Worm (Caenorhabditis elegans) whole organism, young adult: Measurements from ENCODE around the gene srh-31.

Experiments used
- B0261.1 ChIP-seq: sonication (generic microtip); optimal IDR thresholded peaks from 2 replicates; lab custom pipeline; 2016; ENCODE audit warnings: mild to moderate bottlenecking, missing genetic modification characterization, moderate library complexity, missing compliant biosample characterization
- C17E4.6 ChIP-seq: fragments of 200-800 bp; sonication (Bioruptor generic); IDR thresholded peaks from 2 replicates; pipeline ENCODE4 v1.3.6; 2022; ENCODE audit warnings: missing genetic modification reagents, missing genetic modification characterization, missing compliant biosample characterization
- F33H1.4 ChIP-seq: fragments of 200-800 bp; sonication (Bioruptor generic); IDR thresholded peaks from 2 replicates; pipeline ENCODE4 v1.3.6; 2022; ENCODE audit warnings: missing genetic modification reagents, missing genetic modification characterization, missing compliant biosample characterization
- F49E8.2 ChIP-seq: sonication (generic microtip); optimal IDR thresholded peaks from 3 replicates; lab custom pipeline; 2017; ENCODE audit warnings: missing genetic modification characterization, mild to moderate bottlenecking, missing compliant biosample characterization, antibody characterized with exemption, moderate library complexity; ENCODE audit not compliant: insufficient read depth
- T26A5.8 ChIP-seq: sonication (generic microtip); optimal IDR thresholded peaks from 2 replicates; lab custom pipeline; 2016; ENCODE audit warnings: missing genetic modification characterization, missing compliant biosample characterization
- Y53G8AR.9 ChIP-seq: fragments of 200-800 bp; sonication (Bioruptor generic); conservative IDR thresholded peaks from 2 replicates; pipeline ENCODE4 v1.3.6; 2022; ENCODE audit warnings: missing genetic modification reagents, missing genetic modification characterization, missing compliant biosample characterization
- Y56A3A.18 ChIP-seq: fragments of 200-800 bp; sonication (Bioruptor generic); IDR thresholded peaks from 2 replicates; pipeline ENCODE4 v1.3.6; 2022; ENCODE audit warnings: missing genetic modification reagents, missing genetic modification characterization, missing compliant biosample characterization
- Y67H2A.10 ChIP-seq: fragments of 200-800 bp; sonication (Bioruptor generic); conservative IDR thresholded peaks from 2 replicates; pipeline ENCODE4 v1.3.6; 2022; ENCODE audit warnings: missing genetic modification reagents, missing genetic modification characterization, missing compliant biosample characterization
- ama-1 ChIP-seq, 3 experiments: fragments of 150-350 bp in 1 of 3; sonication (generic microtip) in 2 of 3; optimal IDR thresholded peaks; 2 replicates each; lab custom pipeline; 2014 to 2018; ENCODE audit warnings: missing biosample characterization in 2 of 3, missing genetic modification characterization in 2 of 3, missing genetic modification reagents in 2 of 3
- attf-3 ChIP-seq: fragments of 200-800 bp; sonication (Bioruptor generic); conservative IDR thresholded peaks from 2 replicates; pipeline ENCODE4 v1.3.6; 2022; ENCODE audit warnings: missing genetic modification reagents, missing genetic modification characterization, missing compliant biosample characterization
- ceh-91 ChIP-seq: fragments of 200-800 bp; sonication (Bioruptor generic); IDR thresholded peaks from 2 replicates; pipeline ENCODE4 v1.3.6; 2022; ENCODE audit warnings: missing genetic modification reagents, missing genetic modification characterization, missing compliant biosample characterization
- chd-7 ChIP-seq: sonication (generic microtip); optimal IDR thresholded peaks from 2 replicates; lab custom pipeline; 2016; ENCODE audit warnings: mild to moderate bottlenecking, missing genetic modification characterization, moderate library complexity, missing compliant biosample characterization
- egrh-3 ChIP-seq: fragments of 200-800 bp; sonication (Bioruptor generic); IDR thresholded peaks from 2 replicates; pipeline ENCODE4 v1.3.6; 2022; ENCODE audit warnings: missing genetic modification reagents, missing genetic modification characterization, missing compliant biosample characterization
- hlh-12 ChIP-seq: sonication (generic microtip); optimal IDR thresholded peaks from 2 replicates; lab custom pipeline; 2016; ENCODE audit warnings: missing genetic modification characterization, missing compliant biosample characterization
- hmg-1.2 ChIP-seq: fragments of 200-800 bp; sonication (Bioruptor generic); IDR thresholded peaks from 2 replicates; pipeline ENCODE4 v1.3.6; 2022; ENCODE audit warnings: missing genetic modification reagents, missing genetic modification characterization, missing compliant biosample characterization
- let-526 ChIP-seq: fragments of 200-800 bp; sonication (Bioruptor generic); IDR thresholded peaks from 2 replicates; pipeline ENCODE4 v1.3.6; 2022; ENCODE audit warnings: missing genetic modification reagents, missing genetic modification characterization, missing compliant biosample characterization
- lin-35 ChIP-seq, 3 experiments: fragments of 150-350 bp in 2 of 3; sonication (generic microtip) in 1 of 3; optimal IDR thresholded peaks; 2 replicates each; lab custom pipeline; 2014 to 2018; ENCODE audit warnings: missing biosample characterization in 3 of 3, missing genetic modification characterization in 3 of 3, missing genetic modification reagents in 3 of 3
- lsy-27 ChIP-seq: sonication (generic microtip); optimal IDR thresholded peaks from 2 replicates; lab custom pipeline; 2017; ENCODE audit warnings: missing genetic modification characterization, mild to moderate bottlenecking, missing compliant biosample characterization, antibody characterized with exemption, missing genotype, borderline replicate concordance; ENCODE audit not compliant: insufficient read depth
- madf-10 ChIP-seq: sonication (generic microtip); optimal IDR thresholded peaks from 2 replicates; lab custom pipeline; 2016; ENCODE audit warnings: mild to moderate bottlenecking, missing genetic modification characterization, missing compliant biosample characterization
- madf-8 ChIP-seq: fragments of 200-800 bp; sonication (Bioruptor generic); conservative IDR thresholded peaks from 2 replicates; pipeline ENCODE4 v1.3.6; 2022; ENCODE audit warnings: missing genetic modification reagents, missing genetic modification characterization, missing compliant biosample characterization
- mel-28 ChIP-seq: sonication (generic microtip); optimal IDR thresholded peaks from 2 replicates; lab custom pipeline; 2016; ENCODE audit warnings: borderline replicate concordance, mild to moderate bottlenecking, missing genetic modification characterization, missing compliant biosample characterization
- mes-4 ChIP-seq: sonication (generic microtip); optimal IDR thresholded peaks from 2 replicates; lab custom pipeline; 2016; ENCODE audit warnings: missing genotype, missing genetic modification characterization, missing compliant biosample characterization
- mxl-1 ChIP-seq: sonication (generic microtip); optimal IDR thresholded peaks from 2 replicates; lab custom pipeline; 2016; ENCODE audit warnings: missing genetic modification characterization, missing compliant biosample characterization
- nfya-1 ChIP-seq: sonication (generic microtip); optimal IDR thresholded peaks from 2 replicates; lab custom pipeline; 2017; ENCODE audit warnings: antibody characterized with exemption, missing compliant biosample characterization, missing genetic modification characterization, borderline replicate concordance; ENCODE audit not compliant: insufficient read depth
- pha-4 ChIP-seq: fragments of 150-350 bp; sonication (generic microtip); optimal IDR thresholded peaks from 2 replicates; lab custom pipeline; 2014; ENCODE audit warnings: missing biosample characterization, missing genetic modification reagents, missing genetic modification characterization
- sdz-38 ChIP-seq: sonication (generic microtip); optimal IDR thresholded peaks from 2 replicates; lab custom pipeline; 2016; ENCODE audit warnings: missing genotype, missing genetic modification characterization, missing compliant biosample characterization
- snpc-1.1 ChIP-seq: sonication (generic microtip); optimal IDR thresholded peaks from 2 replicates; lab custom pipeline; 2017; ENCODE audit warnings: missing genetic modification characterization, mild to moderate bottlenecking, missing compliant biosample characterization, antibody characterized with exemption, moderate library complexity, missing genotype, missing genetic modification reagents; ENCODE audit not compliant: insufficient read depth
- snpc-1.3 ChIP-seq: sonication (generic microtip); optimal IDR thresholded peaks from 2 replicates; lab custom pipeline; 2017; ENCODE audit warnings: missing genetic modification characterization, mild to moderate bottlenecking, missing compliant biosample characterization, antibody characterized with exemption, moderate library complexity, missing genotype, missing genetic modification reagents; ENCODE audit not compliant: insufficient read depth
- snpc-3.4 ChIP-seq: sonication (generic microtip); optimal IDR thresholded peaks from 2 replicates; lab custom pipeline; 2017; ENCODE audit warnings: missing genetic modification characterization, mild to moderate bottlenecking, missing compliant biosample characterization, antibody characterized with exemption, moderate library complexity, missing genotype, missing genetic modification reagents
- sptf-2 ChIP-seq: fragments of 200-800 bp; sonication (Bioruptor generic); optimal IDR thresholded peaks from 2 replicates; lab custom pipeline; 2018; ENCODE audit warnings: mild to moderate bottlenecking, missing genetic modification characterization, missing compliant biosample characterization
- tbp1 ChIP-seq: fragments of 200-800 bp; sonication (Bioruptor generic); optimal IDR thresholded peaks from 2 replicates; lab custom pipeline; 2018; ENCODE audit warnings: mild to moderate bottlenecking, missing genetic modification characterization, missing compliant biosample characterization
- unc-130 ChIP-seq: sonication (generic microtip); optimal IDR thresholded peaks from 2 replicates; lab custom pipeline; 2016; ENCODE audit warnings: missing genetic modification reagents, missing genetic modification characterization, missing compliant biosample characterization
- zfh-2 ChIP-seq: fragments of 200-800 bp; sonication (Bioruptor generic); conservative IDR thresholded peaks from 2 replicates; pipeline ENCODE4 v1.3.6; 2022; ENCODE audit warnings: missing genetic modification reagents, missing genetic modification characterization, missing compliant biosample characterization
- zim-3 ChIP-seq: sonication (generic microtip); optimal IDR thresholded peaks from 2 replicates; lab custom pipeline; 2017; ENCODE audit warnings: mild to moderate bottlenecking, missing genetic modification characterization, moderate library complexity, missing compliant biosample characterization
- ztf-6 ChIP-seq: fragments of 200-800 bp; sonication (Bioruptor generic); IDR thresholded peaks from 2 replicates; pipeline ENCODE4 v1.3.6; 2022; ENCODE audit warnings: missing genetic modification reagents, missing genetic modification characterization, missing compliant biosample characterization

The srh-31 gene

DNA sequence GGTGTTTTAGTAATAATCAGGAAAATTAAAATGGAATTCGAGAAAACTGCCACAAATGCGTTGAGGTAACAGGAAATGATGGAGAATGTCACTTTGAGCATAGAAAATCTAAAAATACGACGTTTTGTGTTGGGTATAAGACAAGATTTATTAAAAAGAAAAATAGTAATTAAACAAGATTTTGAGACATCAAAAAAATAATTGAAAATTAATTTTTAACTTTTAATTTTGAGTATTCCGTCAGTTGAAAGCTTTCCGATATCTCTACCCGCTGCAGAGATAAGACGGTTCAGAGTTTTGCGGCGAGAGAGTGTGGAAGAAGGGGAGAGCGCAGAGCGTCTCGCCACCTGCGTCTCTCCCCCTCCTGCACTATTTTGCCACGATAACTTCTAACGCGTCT is 33.8 kb upstream of the srh-31 start, which contains the start of gene str-93:
Gene str-93 (minus strand): TSS at position 101 of the 400 bp plus-strand sequence.
- no peak for TF ChIP-seq lsy-27 (tag; lab: Kevin White, UChicago)
- TF ChIP-seq hmg-1.2 = peak; percentile 57

DNA sequence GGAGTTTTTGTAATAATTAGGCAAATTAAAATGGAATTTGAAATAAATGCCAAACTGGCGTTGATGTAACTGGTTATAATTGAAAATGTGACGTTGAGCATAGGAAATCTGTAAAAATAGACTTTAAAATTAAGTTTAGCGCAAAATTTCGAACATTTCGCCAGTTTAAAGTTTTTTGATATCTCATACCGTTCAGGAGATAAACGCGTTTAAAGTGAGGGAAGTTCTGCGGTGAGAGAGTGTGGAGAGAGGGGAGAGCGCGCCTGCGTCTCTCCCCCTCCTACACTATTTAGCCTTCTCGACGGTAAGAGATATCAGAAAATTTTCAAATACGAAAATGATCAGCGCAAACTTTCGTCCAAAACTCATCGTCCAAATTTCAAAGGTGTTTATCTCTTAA is 30.6 kb upstream of the srh-31 start, which contains the start of gene str-92:
Gene str-92 (minus strand): TSS at position 101 of the 400 bp plus-strand sequence.
- TF ChIP-seq hmg-1.2 (no peak), snpc-1.3 (tag; lab: Kevin White, UChicago) (no peak), egrh-3 (no peak), Y67H2A.10 (GFP tag; lab: Robert Waterston, UW) (no peak), zim-3 (tag; lab: Kevin White, UChicago) (no peak)

DNA sequence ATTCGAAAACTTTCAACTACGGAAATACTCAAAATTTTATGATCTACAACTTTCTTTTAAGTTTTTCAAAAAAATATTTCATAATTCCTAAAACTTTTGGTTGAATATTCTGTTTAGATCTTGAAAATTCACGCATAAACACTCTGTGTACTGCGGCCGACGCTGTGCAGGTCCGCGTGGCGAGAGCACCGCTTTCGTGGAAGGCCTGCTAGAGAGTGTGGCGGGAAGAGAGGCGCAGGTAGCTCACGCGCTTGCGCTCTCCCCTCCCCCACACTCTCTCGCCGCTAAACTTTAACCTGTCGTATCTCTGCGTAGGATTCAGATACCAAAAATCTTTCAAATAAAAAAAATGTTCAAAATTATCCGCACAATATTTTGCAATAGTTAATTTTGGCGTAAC is 23.8 kb upstream of the srh-31 start:
- TF ChIP-seq egrh-3 = peak; percentile 59; the same call in 1 of the 2 replicates
- TF ChIP-seq unc-130 (GFP tag; lab: Kevin White, UChicago) = no peak
- no peak for TF ChIP-seq F49E8.2 (tag; lab: Kevin White, UChicago)
- TF ChIP-seq zfh-2 (GFP tag; lab: Robert Waterston, UW) = peak; percentile 74

DNA sequence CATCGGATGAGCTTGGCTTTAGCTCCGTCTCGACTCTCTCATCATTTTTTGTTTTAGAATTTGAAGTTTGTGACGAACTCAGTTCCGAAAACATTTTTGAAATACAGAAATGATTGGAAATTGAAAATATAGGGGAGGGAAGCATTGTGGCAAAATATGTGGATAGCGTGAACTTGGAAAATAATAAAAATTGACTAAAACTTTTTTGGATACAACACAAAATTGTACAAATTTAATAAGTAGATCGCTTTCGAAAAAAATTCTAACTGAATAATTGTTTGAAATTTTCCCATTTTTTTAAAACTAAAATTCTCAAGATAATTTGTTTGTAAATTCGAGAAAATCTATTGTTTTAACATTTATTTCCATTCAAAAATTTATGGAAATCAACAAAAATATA is 23.4 kb upstream of the srh-31 start, which contains the start of gene F59A1.15:
Gene F59A1.15 (minus strand): TSS at position 101 of the 400 bp plus-strand sequence.
- no peak for TF ChIP-seq mes-4 (tag; lab: Kevin White, UChicago)
- no peak for TF ChIP-seq sptf-2 (GFP tag; lab: Kevin White, UChicago)
- no peak for TF ChIP-seq attf-3 (GFP tag; lab: Robert Waterston, UW)
- TF ChIP-seq mel-28 (tag; lab: Kevin White, UChicago) = no peak
- no peak for TF ChIP-seq tbp1 (GFP tag; lab: Kevin White, UChicago)
- TF ChIP-seq ztf-6 (GFP tag; lab: Robert Waterston, UW) = no peak
- TF ChIP-seq ama-1 (optimal IDR thresholded peaks at IDR 0.05; lab: Kevin White, UChicago) = no peak
- TF ChIP-seq ama-1 (GFP tag; optimal IDR thresholded peaks at IDR 0.05; lab: Kevin White, UChicago) = no peak
- TF ChIP-seq F49E8.2 (tag; lab: Kevin White, UChicago) = no peak
- no peak for TF ChIP-seq madf-10 (tag; lab: Kevin White, UChicago)
- no peak for TF ChIP-seq Y67H2A.10 (GFP tag; lab: Robert Waterston, UW)
- TF ChIP-seq nfya-1 = no peak
- TF ChIP-seq hlh-12 (tag; lab: Kevin White, UChicago) = no peak
- TF ChIP-seq, all 124 proteins: peak for 0

DNA sequence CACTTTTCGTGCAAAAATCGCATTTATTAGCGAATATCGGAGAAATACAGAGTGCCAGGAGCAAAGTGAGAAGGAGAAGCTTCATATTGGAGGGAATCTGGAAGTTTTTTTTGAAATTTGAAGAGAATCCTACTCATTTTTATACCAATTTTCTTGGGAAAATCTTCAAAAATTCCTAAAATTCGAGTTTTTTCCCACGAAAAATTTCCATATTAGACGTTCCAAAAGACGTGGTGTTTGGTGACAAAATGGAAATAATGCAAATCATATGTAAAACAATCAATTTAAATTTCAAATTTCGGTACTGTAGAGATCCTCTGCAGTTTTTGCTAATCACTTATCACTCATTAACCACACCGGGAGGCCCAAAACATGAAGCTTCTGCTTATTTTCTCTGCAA is 22.3 kb upstream of the srh-31 start, which contains the start of the genes F59A1.16 and F59A1.6:
Gene F59A1.16 (minus strand): TSS at position 101 of the 400 bp plus-strand sequence.
Gene F59A1.6 (plus strand): TSS at position 285 of the 400 bp plus-strand sequence.
- TF ChIP-seq snpc-1.1 (tag; lab: Kevin White, UChicago) = no peak
- TF ChIP-seq madf-8 = no peak
- no peak for TF ChIP-seq ceh-91 (GFP tag; lab: Robert Waterston, UW)
- no peak for TF ChIP-seq F49E8.2 (tag; lab: Kevin White, UChicago)
- TF ChIP-seq tbp1 (GFP tag; lab: Kevin White, UChicago) = no peak
- no peak for TF ChIP-seq attf-3 (GFP tag; lab: Robert Waterston, UW)
- no peak for TF ChIP-seq lin-35 (GFP tag; optimal IDR thresholded peaks at IDR 0.05; lab: Kevin White, UChicago)
- TF ChIP-seq sdz-38 (tag; lab: Kevin White, UChicago) = no peak
- TF ChIP-seq C17E4.6 = no peak
- no peak for TF ChIP-seq Y56A3A.18 (GFP tag; lab: Robert Waterston, UW)
- no peak for TF ChIP-seq chd-7 (tag; lab: Kevin White, UChicago)
- TF ChIP-seq let-526 (GFP tag; lab: Robert Waterston, UW) = no peak
- TF ChIP-seq F33H1.4 (GFP tag; lab: Robert Waterston, UW) = no peak
- TF ChIP-seq B0261.1 (tag; lab: Kevin White, UChicago) = no peak
- TF ChIP-seq mxl-1 (tag; lab: Kevin White, UChicago) = no peak
- TF ChIP-seq snpc-3.4 = no peak
- no peak for TF ChIP-seq mes-4 (tag; lab: Kevin White, UChicago)
- TF ChIP-seq T26A5.8 (tag; lab: Kevin White, UChicago) = no peak
- TF ChIP-seq pha-4 (tag; lab: Kevin White, UChicago) = no peak
- no peak for TF ChIP-seq Y53G8AR.9
